Fruit fly (Drosophila melanogaster): ENCODE results near the gene CG1504.
"Not testable (repeated sequence)": the region's sequence is repeated elsewhere in the genome, so short reads cannot be mapped to it uniquely, and the experiment has no call there.

CG1504 gene

dm6 chrX:20330278-20330677 lies at the start of gene CG1504:
CG1504 (minus strand) TSS chrX:20330372.
- TF ChIP-seq CG8478 (optimal IDR thresholded peaks at IDR 0.05) (no peak), usp (GFP tag; optimal IDR thresholded peaks at IDR 0.05) (no peak), EcR (GFP tag; optimal IDR thresholded peaks at IDR 0.05) (no peak), Dll (optimal IDR thresholded peaks at IDR 0.05) (no peak), psq (optimal IDR thresholded peaks at IDR 0.05) (no peak), pan (optimal IDR thresholded peaks at IDR 0.05) (no peak)

- no peak for TF ChIP-seq usp (GFP tag; optimal IDR thresholded peaks at IDR 0.05)
- TF ChIP-seq Dll (optimal IDR thresholded peaks at IDR 0.05): no peak
- TF ChIP-seq EcR (GFP tag; optimal IDR thresholded peaks at IDR 0.05): no peak
- no peak for TF ChIP-seq pan (optimal IDR thresholded peaks at IDR 0.05)
- no peak for TF ChIP-seq CG8478 (optimal IDR thresholded peaks at IDR 0.05)
- TF ChIP-seq psq (optimal IDR thresholded peaks at IDR 0.05): no peak
Observed at dm6 chrX:20376422-20376821, 46.2 kb upstream of the CG1504 start, which contains the start of gene CG12679. CG12679 (minus strand) TSS chrX:20376522.

- TF ChIP-seq pan (optimal IDR thresholded peaks at IDR 0.05) (no peak), psq (optimal IDR thresholded peaks at IDR 0.05) (no peak), EcR (GFP tag; optimal IDR thresholded peaks at IDR 0.05) (no peak), CG8478 (optimal IDR thresholded peaks at IDR 0.05) (no peak), Dll (optimal IDR thresholded peaks at IDR 0.05) (no peak), usp (GFP tag; optimal IDR thresholded peaks at IDR 0.05) (no peak)
Observed at dm6 chrX:20342205-20342604, 12.0 kb upstream of the CG1504 start.

dm6 chrX:20327144-20327543 lies 3.0 kb downstream of the CG1504 start, which contains the start of gene CG1631:
CG1631 (plus strand) TSS chrX:20327444.
- no peak for TF ChIP-seq pan (optimal IDR thresholded peaks at IDR 0.05)
- no peak for TF ChIP-seq Dll (optimal IDR thresholded peaks at IDR 0.05)

- TF ChIP-seq CG8478 (optimal IDR thresholded peaks at IDR 0.05): no peak
- TF ChIP-seq pan (optimal IDR thresholded peaks at IDR 0.05): no peak
- no peak for TF ChIP-seq usp (GFP tag; optimal IDR thresholded peaks at IDR 0.05)
- no peak for TF ChIP-seq EcR (GFP tag; optimal IDR thresholded peaks at IDR 0.05)
Observed at dm6 chrX:20269669-20270068, 60.5 kb downstream of the CG1504 start, which contains the start of gene Inx6. Inx6 (minus strand) TSS chrX:20269769.

dm6 chrX:20258939-20259338 lies 71.2 kb downstream of the CG1504 start, which contains the start of gene CG42577:
CG42577 (plus strand) TSS chrX:20259239.
- TF ChIP-seq psq (optimal IDR thresholded peaks at IDR 0.05); EcR (GFP tag; optimal IDR thresholded peaks at IDR 0.05); CG8478 (optimal IDR thresholded peaks at IDR 0.05): not testable (repeated sequence)

- no peak for TF ChIP-seq psq (optimal IDR thresholded peaks at IDR 0.05)
Observed at dm6 chrX:20256849-20257590, 73.2 kb downstream of the CG1504 start, which contains the start of gene CG17065. CG17065 (minus strand) TSS chrX:20257199.

dm6 chrX:20255977-20256376 lies 74.2 kb downstream of the CG1504 start:
- no peak for TF ChIP-seq usp (GFP tag; optimal IDR thresholded peaks at IDR 0.05)
- no peak for TF ChIP-seq Dll (optimal IDR thresholded peaks at IDR 0.05)
- TF ChIP-seq pan (optimal IDR thresholded peaks at IDR 0.05): no peak
- TF ChIP-seq CG8478 (optimal IDR thresholded peaks at IDR 0.05): no peak
- no peak for TF ChIP-seq EcR (GFP tag; optimal IDR thresholded peaks at IDR 0.05)
- no peak for TF ChIP-seq psq (optimal IDR thresholded peaks at IDR 0.05)
